Worm (Caenorhabditis elegans) whole organism, mixed stage, embryonic: Measurements from ENCODE around the gene srt-5.
"Not testable (repeated sequence)": the region's sequence is repeated elsewhere in the genome, so short reads cannot be mapped to it uniquely, and the experiment has no call there.

Experiments used
- M03D4.4 ChIP-seq: sonication (generic microtip); optimal IDR thresholded peaks from 2 replicates; lab custom pipeline; 2017; ENCODE audit warnings: mild to moderate bottlenecking, missing genetic modification characterization, missing compliant biosample characterization
- bed-3 ChIP-seq: fragments of 200-800 bp; sonication (Bioruptor generic); optimal IDR thresholded peaks from 3 replicates; lab custom pipeline; 2018; ENCODE audit warnings: mild to moderate bottlenecking, missing genetic modification characterization, moderate library complexity, missing compliant biosample characterization
- blmp-1 ChIP-seq: fragments of 150-350 bp; optimal IDR thresholded peaks from 2 replicates; lab custom pipeline; 2014; ENCODE audit warnings: missing biosample characterization, missing genetic modification characterization
- ceh-39 ChIP-seq: fragments of 150-350 bp; optimal IDR thresholded peaks from 2 replicates; lab custom pipeline; 2014; ENCODE audit warnings: missing biosample characterization, missing genetic modification characterization
- ceh-43 ChIP-seq: fragments of 200-800 bp; sonication (Bioruptor generic); optimal IDR thresholded peaks from 2 replicates; lab custom pipeline; 2018; ENCODE audit warnings: mild to moderate bottlenecking, missing genetic modification characterization, moderate library complexity, missing compliant biosample characterization
- ceh-83 ChIP-seq: fragments of 200-800 bp; sonication (Bioruptor generic); optimal IDR thresholded peaks from 2 replicates; lab custom pipeline; 2018; ENCODE audit warnings: mild to moderate bottlenecking, missing genetic modification characterization, missing compliant biosample characterization
- ces-1 ChIP-seq: fragments of 150-350 bp; optimal IDR thresholded peaks from 2 replicates; lab custom pipeline; 2014; ENCODE audit warnings: missing biosample characterization, missing genetic modification reagents, missing genetic modification characterization
- cnd-1 ChIP-seq: fragments of 200-800 bp; sonication (Bioruptor generic); optimal IDR thresholded peaks from 2 replicates; lab custom pipeline; 2018; ENCODE audit warnings: mild to moderate bottlenecking, missing genetic modification characterization, missing compliant biosample characterization
- drap-1 ChIP-seq: fragments of 200-800 bp; sonication (Bioruptor generic); optimal IDR thresholded peaks from 3 replicates; lab custom pipeline; 2018; ENCODE audit warnings: mild to moderate bottlenecking, missing genetic modification characterization, missing compliant biosample characterization
- elt-1 ChIP-seq: sonication (generic microtip); optimal IDR thresholded peaks from 2 replicates; lab custom pipeline; 2017; ENCODE audit warnings: missing genetic modification characterization, mild to moderate bottlenecking, missing compliant biosample characterization, antibody characterized with exemption, moderate library complexity, borderline replicate concordance; ENCODE audit not compliant: insufficient read depth
- elt-3 ChIP-seq: fragments of 150-350 bp; optimal IDR thresholded peaks from 2 replicates; lab custom pipeline; 2014; ENCODE audit warnings: missing biosample characterization, missing genetic modification characterization
- flh-1 ChIP-seq: fragments of 200-800 bp; sonication (Bioruptor generic); optimal IDR thresholded peaks from 2 replicates; lab custom pipeline; 2018; ENCODE audit warnings: mild to moderate bottlenecking, missing genetic modification characterization, moderate library complexity, missing compliant biosample characterization
- ham-2 ChIP-seq: fragments of 200-800 bp; sonication (Bioruptor generic); optimal IDR thresholded peaks from 2 replicates; lab custom pipeline; 2018; ENCODE audit warnings: mild to moderate bottlenecking, missing genetic modification characterization, missing compliant biosample characterization
- hlh-1 ChIP-seq: fragments of 150-350 bp; optimal IDR thresholded peaks from 2 replicates; lab custom pipeline; 2014; ENCODE audit warnings: missing biosample characterization, missing genetic modification reagents, missing genetic modification characterization
- lin-13 ChIP-seq: fragments of 150-350 bp; optimal IDR thresholded peaks from 2 replicates; lab custom pipeline; 2014; ENCODE audit warnings: missing biosample characterization, missing genetic modification characterization
- lsy-2 ChIP-seq: fragments of 150-350 bp; optimal IDR thresholded peaks from 2 replicates; lab custom pipeline; 2014; ENCODE audit warnings: missing biosample characterization, missing genetic modification characterization
- mab-5 ChIP-seq: fragments of 150-350 bp; optimal IDR thresholded peaks from 2 replicates; lab custom pipeline; 2014; ENCODE audit warnings: missing biosample characterization, missing genetic modification characterization
- mep-1 ChIP-seq: fragments of 150-350 bp; optimal IDR thresholded peaks from 2 replicates; lab custom pipeline; 2017; ENCODE audit warnings: missing biosample characterization, missing genetic modification reagents, missing genetic modification characterization, inconsistent platforms
- nhr-12 ChIP-seq: fragments of 150-350 bp; optimal IDR thresholded peaks from 2 replicates; lab custom pipeline; 2014; ENCODE audit warnings: missing biosample characterization, missing genetic modification characterization
- nhr-2 ChIP-seq: fragments of 150-350 bp; optimal IDR thresholded peaks from 2 replicates; lab custom pipeline; 2014; ENCODE audit warnings: missing biosample characterization, missing genetic modification characterization
- nhr-28 ChIP-seq: fragments of 150-350 bp; optimal IDR thresholded peaks from 2 replicates; lab custom pipeline; 2014; ENCODE audit warnings: missing biosample characterization, missing genetic modification characterization
- nhr-76 ChIP-seq: sonication (generic microtip); optimal IDR thresholded peaks from 2 replicates; lab custom pipeline; 2017; ENCODE audit warnings: missing biosample characterization, missing genetic modification characterization
- sem-2 ChIP-seq: fragments of 200-800 bp; sonication (Bioruptor generic); optimal IDR thresholded peaks from 2 replicates; lab custom pipeline; 2018; ENCODE audit warnings: mild to moderate bottlenecking, missing genetic modification characterization, missing compliant biosample characterization
- snpc-4 ChIP-seq: fragments of 150-350 bp; optimal IDR thresholded peaks from 2 replicates; lab custom pipeline; 2014; ENCODE audit warnings: missing biosample characterization, missing genetic modification characterization
- sptf-1 ChIP-seq: sonication (generic microtip); optimal IDR thresholded peaks from 2 replicates; lab custom pipeline; 2017; ENCODE audit warnings: mild to moderate bottlenecking, missing genetic modification characterization, moderate library complexity, missing compliant biosample characterization
- tbx-8 ChIP-seq: fragments of 200-800 bp; sonication (Bioruptor generic); optimal IDR thresholded peaks from 2 replicates; lab custom pipeline; 2018; ENCODE audit warnings: mild to moderate bottlenecking, missing genetic modification characterization, moderate library complexity, missing compliant biosample characterization
- unc-120 ChIP-seq: sonication (generic microtip); optimal IDR thresholded peaks from 2 replicates; lab custom pipeline; 2017; ENCODE audit warnings: missing genetic modification characterization, missing compliant biosample characterization; ENCODE audit not compliant: poor library complexity, severe bottlenecking
- unc-39 ChIP-seq: fragments of 150-350 bp; optimal IDR thresholded peaks from 2 replicates; lab custom pipeline; 2014; ENCODE audit warnings: missing biosample characterization, missing genetic modification characterization
- zip-8 ChIP-seq: fragments of 150-350 bp; optimal IDR thresholded peaks from 2 replicates; lab custom pipeline; 2014; ENCODE audit warnings: missing biosample characterization, missing genetic modification characterization
- ztf-11 ChIP-seq: fragments of 150-350 bp; optimal IDR thresholded peaks from 2 replicates; lab custom pipeline; 2014; ENCODE audit warnings: missing biosample characterization, missing genetic modification characterization

The srt-5 gene

ce11 chrV:3106785-3107184, 26.1 kb upstream of the srt-5 start:
- TF ChIP-seq ces-1 (GFP tag; lab: Kevin White, UChicago) (no peak), unc-120 (tag; lab: Kevin White, UChicago) (no peak), cnd-1 (tag; lab: Kevin White, UChicago) (no peak), nhr-12 (tag; lab: Kevin White, UChicago) (no peak), M03D4.4 (tag; lab: Kevin White, UChicago) (no peak), elt-3 (tag; lab: Kevin White, UChicago) (no peak), ceh-43 (GFP tag; lab: Kevin White, UChicago) (no peak), flh-1 (GFP tag; lab: Kevin White, UChicago) (no peak), ztf-11 (tag; lab: Kevin White, UChicago) (no peak), elt-1 (tag; lab: Kevin White, UChicago) (no peak), tbx-8 (GFP tag; lab: Kevin White, UChicago) (no peak), lin-13 (tag; lab: Kevin White, UChicago) (no peak)

- TF ChIP-seq unc-120 (tag; lab: Kevin White, UChicago), result no peak
- no peak for TF ChIP-seq ztf-11 (tag; lab: Kevin White, UChicago)
- no peak for TF ChIP-seq ceh-43 (GFP tag; lab: Kevin White, UChicago)
- TF ChIP-seq sptf-1 (tag; lab: Kevin White, UChicago), result no peak
- no peak for TF ChIP-seq mab-5 (tag; lab: Kevin White, UChicago)
- no peak for TF ChIP-seq nhr-76 (tag; lab: Kevin White, UChicago)
- TF ChIP-seq hlh-1, result no peak
- TF ChIP-seq snpc-4 (tag; lab: Kevin White, UChicago), result no peak
- TF ChIP-seq sem-2, result no peak
- TF ChIP-seq blmp-1, result no peak
Measured at ce11 chrV:3105810-3106209, 25.1 kb upstream of the srt-5 start, which contains the start of gene str-69. str-69 (minus strand) TSS chrV:3105910.

ce11 chrV:3104134-3104533, 23.4 kb upstream of the srt-5 start, which contains the start of gene str-66:
str-66 (minus strand) TSS chrV:3104234.
- TF ChIP-seq sptf-1 (tag; lab: Kevin White, UChicago) (no peak), ceh-43 (GFP tag; lab: Kevin White, UChicago) (no peak), zip-8 (tag; lab: Kevin White, UChicago) (no peak), nhr-76 (tag; lab: Kevin White, UChicago) (no peak), ces-1 (GFP tag; lab: Kevin White, UChicago) (no peak), flh-1 (GFP tag; lab: Kevin White, UChicago) (no peak), nhr-28 (no peak), lin-13 (tag; lab: Kevin White, UChicago) (no peak), nhr-2 (no peak), sem-2 (no peak), bed-3 (GFP tag; lab: Kevin White, UChicago) (no peak), lsy-2 (tag; lab: Kevin White, UChicago) (no peak), drap-1 (GFP tag; lab: Kevin White, UChicago) (no peak)

- TF ChIP-seq hlh-1; ztf-11 (tag; lab: Kevin White, UChicago); mep-1 (tag; lab: Kevin White, UChicago): not testable (repeated sequence)
Measured at ce11 chrV:3102049-3102448, 21.4 kb upstream of the srt-5 start, which contains the start of gene Y73C8C.4. Y73C8C.4 (minus strand) TSS chrV:3102149.

ce11 chrV:3100527-3100926, 19.8 kb upstream of the srt-5 start:
- no peak for TF ChIP-seq lin-13 (tag; lab: Kevin White, UChicago)
- no peak for TF ChIP-seq ceh-83 (GFP tag; lab: Kevin White, UChicago)
- no peak for TF ChIP-seq ceh-39
- no peak for TF ChIP-seq bed-3 (GFP tag; lab: Kevin White, UChicago)
- TF ChIP-seq zip-8 (tag; lab: Kevin White, UChicago), result no peak
- TF ChIP-seq nhr-2, result no peak
- no peak for TF ChIP-seq M03D4.4 (tag; lab: Kevin White, UChicago)
- no peak for TF ChIP-seq tbx-8 (GFP tag; lab: Kevin White, UChicago)
- no peak for TF ChIP-seq ces-1 (GFP tag; lab: Kevin White, UChicago)
- no peak for TF ChIP-seq ham-2
- no peak for TF ChIP-seq mep-1 (tag; lab: Kevin White, UChicago)
- no peak for TF ChIP-seq unc-120 (tag; lab: Kevin White, UChicago)
- no peak for TF ChIP-seq blmp-1
- TF ChIP-seq unc-39 (tag; lab: Kevin White, UChicago), result no peak
